Worm (Caenorhabditis elegans) whole organism, midembryonic: ENCODE results near the gene rsu-1.

Source experiments
- T22C8.4 ChIP-seq: fragments of 200-800 bp; sonication (Bioruptor generic); IDR thresholded peaks from 2 replicates; pipeline ENCODE4 v1.3.6; 2022; ENCODE audit warnings: missing genetic modification characterization, missing compliant biosample characterization
- flt-1 ChIP-seq: fragments of 200-800 bp; sonication (Bioruptor generic); IDR thresholded peaks from 2 replicates; pipeline ENCODE4 v1.3.6; 2022; ENCODE audit warnings: missing genetic modification characterization, missing compliant biosample characterization
- klf-2 ChIP-seq: fragments of 200-800 bp; sonication (Bioruptor generic); conservative IDR thresholded peaks from 2 replicates; pipeline ENCODE4 v1.3.6; 2022; ENCODE audit warnings: missing genetic modification reagents, missing genetic modification characterization, missing compliant biosample characterization
- med-1 ChIP-seq: sonication (generic microtip); optimal IDR thresholded peaks from 2 replicates; lab custom pipeline; 2017; ENCODE audit warnings: missing genetic modification characterization, mild to moderate bottlenecking, missing compliant biosample characterization, antibody characterized with exemption, missing genetic modification reagents; ENCODE audit not compliant: insufficient read depth
- ref-1 ChIP-seq: fragments of 200-800 bp; sonication (Bioruptor generic); conservative IDR thresholded peaks from 2 replicates; pipeline ENCODE4 v1.3.6; 2022; ENCODE audit warnings: missing genetic modification reagents, missing genetic modification characterization, missing compliant biosample characterization
- tab-1 ChIP-seq: fragments of 200-800 bp; sonication (Bioruptor generic); IDR thresholded peaks from 2 replicates; pipeline ENCODE4 v1.3.6; 2022; ENCODE audit warnings: missing genetic modification characterization, missing compliant biosample characterization
- ztf-23 ChIP-seq: fragments of 200-800 bp; sonication (Bioruptor generic); IDR thresholded peaks from 2 replicates; pipeline ENCODE4 v1.3.6; 2022; ENCODE audit warnings: missing genetic modification reagents, missing genetic modification characterization, missing compliant biosample characterization

DNA sequence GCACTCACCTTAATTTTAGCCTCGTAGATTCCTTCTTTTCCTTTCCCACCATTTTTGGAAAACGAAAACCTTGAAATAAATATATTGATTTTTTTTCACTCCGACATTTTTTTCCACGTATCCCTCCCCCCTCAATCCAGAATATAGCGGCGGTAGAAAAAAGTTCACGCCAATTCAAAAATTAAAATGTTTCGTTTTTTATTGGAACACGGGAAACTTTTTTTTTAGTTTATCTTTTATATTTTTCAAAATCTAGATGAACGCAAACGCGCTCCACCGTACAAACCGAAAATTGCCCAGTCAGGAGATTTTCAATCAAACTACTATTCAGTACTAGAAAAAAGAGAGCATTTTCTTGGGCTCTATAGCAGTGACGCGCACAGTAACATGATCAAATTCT, 27.7 kb upstream of the rsu-1 start, which contains the start of gene spe-41:
- TF ChIP-seq T22C8.4 (GFP tag; lab: Robert Waterston, UW) (no peak), ztf-23 (GFP tag; lab: Robert Waterston, UW) (no peak), med-1 (GFP tag; lab: Kevin White, UChicago) (no peak), klf-2 (GFP tag; lab: Robert Waterston, UW) (no peak), ref-1 (GFP tag; lab: Robert Waterston, UW) (no peak), flt-1 (no peak), tab-1 (no peak)
